Worm (Caenorhabditis elegans): ENCODE measurements around the gene srlf-1.

DNA sequence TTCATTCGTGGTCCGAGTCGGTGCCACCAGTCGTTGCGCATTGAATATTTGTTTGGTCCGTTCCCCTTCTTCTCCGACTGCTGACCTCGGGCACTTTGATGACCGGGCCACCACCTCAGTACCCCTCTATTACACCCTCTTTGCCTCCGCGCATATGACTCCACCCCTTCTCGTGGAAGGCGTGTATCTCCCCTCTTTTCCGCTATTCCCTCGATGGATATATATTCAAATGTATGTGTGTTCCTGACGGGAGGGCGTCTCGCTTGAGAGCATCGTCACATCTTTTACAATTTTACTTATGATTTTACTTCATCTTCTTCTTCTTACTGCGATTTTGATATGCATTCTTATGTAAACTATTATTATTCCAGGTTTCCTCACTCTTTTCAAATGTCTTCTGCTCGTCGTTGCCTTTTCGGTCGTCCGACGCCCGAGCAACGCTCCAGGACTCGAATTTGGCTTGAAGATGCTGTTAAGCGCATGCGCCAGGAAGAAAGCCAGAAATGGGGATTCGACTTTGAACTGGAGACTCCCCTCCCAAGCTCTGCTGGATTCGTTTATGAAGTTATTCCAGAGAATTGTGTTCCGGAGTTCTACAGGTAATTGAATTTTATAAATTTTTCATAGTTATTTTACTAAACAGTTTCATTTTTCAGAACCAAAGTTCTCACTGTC, 20.6 kb downstream of the srlf-1 start, which contains the start of gene cki-1:
- TF ChIP-seq rnt-1 (tag; optimal IDR thresholded peaks at IDR 0.05) = no peak
- no peak for TF ChIP-seq pqm-1 (tag; optimal IDR thresholded peaks at IDR 0.05)
- TF ChIP-seq hlh-15 (tag; optimal IDR thresholded peaks at IDR 0.05) = no peak
- no peak for TF ChIP-seq ceh-48 (tag; optimal IDR thresholded peaks at IDR 0.05)
- peak; percentile 52 for TF ChIP-seq sdc-2 (tag; optimal IDR thresholded peaks at IDR 0.05)
- no peak for TF ChIP-seq che-1 (tag; optimal IDR thresholded peaks at IDR 0.05)
